Worm (Caenorhabditis elegans) whole organism, L3 larva: Measurements from ENCODE around the gene cup-16.

Source experiments
- ama-1 ChIP-seq: fragments of 150-350 bp; optimal IDR thresholded peaks from 2 replicates; lab custom pipeline; 2018
- ceh-82 ChIP-seq: fragments of 150-350 bp; optimal IDR thresholded peaks from 2 replicates; lab custom pipeline; 2014; ENCODE audit warnings: missing biosample characterization, missing genetic modification characterization
- elt-1 ChIP-seq: fragments of 150-350 bp; optimal IDR thresholded peaks from 2 replicates; lab custom pipeline; 2014; ENCODE audit warnings: missing biosample characterization, missing genetic modification characterization
- fkh-10 ChIP-seq: sonication (generic microtip); optimal IDR thresholded peaks from 2 replicates; lab custom pipeline; 2017; ENCODE audit warnings: missing biosample characterization, missing genetic modification reagents, missing genetic modification characterization
- fos-1 ChIP-seq: fragments of 150-350 bp; optimal IDR thresholded peaks from 2 replicates; lab custom pipeline; 2014; ENCODE audit warnings: missing biosample characterization, missing genetic modification characterization
- lin-39 ChIP-seq: fragments of 150-350 bp; optimal IDR thresholded peaks from 2 replicates; lab custom pipeline; 2018; ENCODE audit warnings: missing biosample characterization, missing genetic modification reagents, missing genetic modification characterization
- nhr-12 ChIP-seq: fragments of 150-350 bp; optimal IDR thresholded peaks from 2 replicates; lab custom pipeline; 2014; ENCODE audit warnings: missing biosample characterization, missing genetic modification characterization
- nhr-237 ChIP-seq: fragments of 150-350 bp; optimal IDR thresholded peaks from 2 replicates; lab custom pipeline; 2014; ENCODE audit warnings: missing biosample characterization, missing genetic modification characterization
- pha-4 ChIP-seq: fragments of 150-350 bp; optimal IDR thresholded peaks from 2 replicates; lab custom pipeline; 2014; ENCODE audit warnings: missing biosample characterization, missing genetic modification reagents, missing genetic modification characterization
- sea-2 ChIP-seq: fragments of 150-350 bp; sonication (generic microtip); optimal IDR thresholded peaks from 4 replicates; lab custom pipeline; 2014; ENCODE audit warnings: missing biosample characterization, missing genetic modification reagents, missing genetic modification characterization
- skn-1 ChIP-seq: fragments of 150-350 bp; optimal IDR thresholded peaks from 2 replicates; lab custom pipeline; 2014; ENCODE audit warnings: missing biosample characterization, missing genetic modification characterization
- snpc-4 ChIP-seq: fragments of 150-350 bp; optimal IDR thresholded peaks from 2 replicates; lab custom pipeline; 2014; ENCODE audit warnings: missing biosample characterization, missing genetic modification characterization
- ztf-11 ChIP-seq: fragments of 150-350 bp; optimal IDR thresholded peaks from 2 replicates; lab custom pipeline; 2014; ENCODE audit warnings: missing biosample characterization, missing genetic modification characterization

DNA sequence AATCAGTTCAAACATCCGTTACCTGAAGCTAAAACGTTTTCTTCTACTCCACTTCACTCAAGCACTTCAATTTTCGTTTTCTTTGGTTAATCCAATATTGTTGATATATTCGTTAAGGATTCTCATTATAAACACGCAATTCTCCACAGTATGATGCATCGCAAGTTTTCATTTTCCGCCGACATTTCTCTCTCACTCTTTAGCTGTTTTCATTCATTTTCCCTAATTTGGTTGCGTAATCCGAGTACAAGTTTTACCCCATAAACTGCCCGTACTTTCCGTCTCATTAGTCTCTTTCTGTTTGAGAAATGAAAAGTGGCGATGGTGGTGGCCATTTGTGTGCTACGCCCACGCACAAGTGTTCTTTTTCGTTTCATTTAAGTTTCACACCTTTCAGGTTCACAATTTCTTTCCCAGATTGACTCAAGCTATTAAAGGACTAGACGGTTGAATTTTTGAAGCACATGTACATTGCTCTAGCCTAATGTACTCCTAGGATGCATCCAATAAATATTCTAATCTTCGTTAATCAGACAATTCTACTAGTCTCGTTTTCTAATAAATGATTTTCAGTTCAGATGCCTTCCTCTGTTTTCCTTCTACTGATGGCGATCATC lies 15.5 kb upstream of the cup-16 start, which contains the start of gene C34C6.3:
- no peak for TF ChIP-seq fos-1 (tag; lab: Kevin White, UChicago)
- no peak for TF ChIP-seq snpc-4
- no peak for TF ChIP-seq skn-1 (tag; lab: Kevin White, UChicago)
- no peak for TF ChIP-seq elt-1
- no peak for TF ChIP-seq pha-4 (tag; lab: Kevin White, UChicago)
- TF ChIP-seq sea-2 (GFP tag; lab: Kevin White, UChicago) = no peak
- no peak for TF ChIP-seq fkh-10
- no peak for TF ChIP-seq lin-39
- no peak for TF ChIP-seq ztf-11 (tag; lab: Kevin White, UChicago)
- no peak for TF ChIP-seq ama-1 (lab: Kevin White, UChicago)
- no peak for TF ChIP-seq nhr-12 (tag; lab: Kevin White, UChicago)
- no peak for TF ChIP-seq ceh-82 (tag; lab: Kevin White, UChicago)
- no peak for TF ChIP-seq nhr-237
